In the genomic region with DNA sequence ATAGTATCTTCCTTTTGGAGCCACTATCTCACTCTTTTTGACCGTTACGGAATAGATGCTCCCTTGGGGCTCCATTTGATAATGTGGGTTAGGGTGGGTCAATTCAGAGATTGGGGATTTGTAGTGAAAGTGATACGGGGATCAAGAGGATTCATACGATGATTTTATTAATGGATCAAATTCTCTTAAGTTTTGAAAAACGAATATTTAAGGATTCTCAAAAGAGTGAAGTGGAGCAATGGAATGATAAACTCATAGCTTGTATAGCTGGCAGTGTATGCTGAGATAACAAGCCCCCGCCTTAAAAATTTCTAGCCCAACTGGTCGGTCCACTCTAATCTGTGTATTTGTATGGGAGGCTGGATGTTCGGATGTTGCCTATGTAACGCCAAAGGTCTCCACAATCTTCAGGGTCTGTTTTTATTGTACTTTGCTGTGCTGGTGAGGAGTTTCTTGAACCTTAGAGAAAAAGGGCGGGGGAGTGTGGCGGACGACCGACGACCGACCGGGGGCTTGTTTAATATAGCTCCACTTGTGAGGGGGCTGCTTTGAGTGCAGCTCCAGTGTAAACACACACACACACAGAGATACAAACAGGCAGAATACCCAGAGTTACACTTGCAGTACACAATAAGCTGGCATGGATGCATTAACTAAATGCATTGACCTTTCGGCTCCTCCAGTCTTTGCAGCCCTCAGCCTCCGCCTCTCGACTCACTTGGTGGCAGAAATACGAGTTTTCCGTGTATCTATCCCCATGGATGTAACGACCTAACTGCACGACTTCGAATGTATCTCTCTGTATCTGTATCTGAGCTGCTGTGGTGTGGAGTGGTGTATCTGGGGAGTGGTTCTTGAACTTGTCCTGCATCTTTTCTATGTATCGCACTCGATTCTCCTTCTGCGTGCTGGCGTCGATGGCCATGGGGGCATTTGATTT, we compare ENCODE assay signal across 1 fruit fly cellular context.
TF ChIP-seq lines count a peak whose summit lies in the region.

No protein-coding gene starts in this region.

TF ChIP-seq in whole organism, embryonic, 481 proteins besides CTCF, POLR2A, EP300 and RAD21 (continued from another document):
- TF ChIP-seq ken (GFP tag; IDR thresholded peaks at IDR 0.05; lab: Robert Waterston, UW) (no peak), CG10267 (tag; optimal IDR thresholded peaks at IDR 0.05; lab: Kevin White, UChicago) (no peak), E2f1 (GFP tag; IDR thresholded peaks at IDR 0.05; lab: Robert Waterston, UW) (no peak), CG6254 (GFP tag; optimal IDR thresholded peaks at IDR 0.05; lab: Kevin White, UChicago) (no peak), CG15011 (GFP tag; optimal IDR thresholded peaks at IDR 0.05; lab: Kevin White, UChicago) (no peak), CG11723 (GFP tag; optimal IDR thresholded peaks at IDR 0.05; lab: Kevin White, UChicago) (no peak), CG10565 (GFP tag; optimal IDR thresholded peaks at IDR 0.05; lab: Kevin White, UChicago) (no peak), gem (tag; optimal IDR thresholded peaks at IDR 0.05; lab: Kevin White, UChicago) (peak; percentile 5), kni (GFP tag; optimal IDR thresholded peaks at IDR 0.05; lab: Kevin White, UChicago) (peak; percentile 63), CG3407 (GFP tag; optimal IDR thresholded peaks at IDR 0.05; lab: Kevin White, UChicago) (no peak), luna (GFP tag; optimal IDR thresholded peaks at IDR 0.05; lab: Kevin White, UChicago) (no peak), CG34376 (GFP tag; optimal IDR thresholded peaks at IDR 0.05; lab: Kevin White, UChicago) (no peak), tin (GFP tag; optimal IDR thresholded peaks at IDR 0.05; lab: Kevin White, UChicago) (no peak), CG13424 (tag; optimal IDR thresholded peaks at IDR 0.05; lab: Kevin White, UChicago) (no peak), gcm (GFP tag; optimal IDR thresholded peaks at IDR 0.05; lab: Kevin White, UChicago) (no peak), CG11093 (GFP tag; IDR thresholded peaks at IDR 0.05; lab: Robert Waterston, UW) (no peak), CG5953 (GFP tag; IDR thresholded peaks at IDR 0.05; lab: Robert Waterston, UW) (no peak), CG5245 (GFP tag; optimal IDR thresholded peaks at IDR 0.05; lab: Kevin White, UChicago) (no peak), CG10979 (tag; optimal IDR thresholded peaks at IDR 0.05; lab: Kevin White, UChicago) (peak; percentile 5), CG6813 (GFP tag; optimal IDR thresholded peaks at IDR 0.05; lab: Kevin White, UChicago) (no peak), CG15601 (tag; optimal IDR thresholded peaks at IDR 0.05; lab: Kevin White, UChicago) (peak; percentile 12), CG3838 (GFP tag; optimal IDR thresholded peaks at IDR 0.05; lab: Kevin White, UChicago) (no peak), HmgD (GFP tag; optimal IDR thresholded peaks at IDR 0.05; lab: Kevin White, UChicago) (no peak), CG17568 (GFP tag; optimal IDR thresholded peaks at IDR 0.05; lab: Kevin White, UChicago) (no peak), CG32532 (GFP tag; IDR thresholded peaks at IDR 0.05; lab: Robert Waterston, UW) (no peak), sd (tag; optimal IDR thresholded peaks at IDR 0.05; lab: Kevin White, UChicago) (no peak), tio (GFP tag; optimal IDR thresholded peaks at IDR 0.05; lab: Kevin White, UChicago) (no peak), onecut (GFP tag; IDR thresholded peaks at IDR 0.05; lab: Robert Waterston, UW) (no peak), sr (GFP tag; IDR thresholded peaks at IDR 0.05; lab: Robert Waterston, UW) (no peak), Hmr (GFP tag; optimal IDR thresholded peaks at IDR 0.05; lab: Kevin White, UChicago) (no peak), CG10462 (GFP tag; optimal IDR thresholded peaks at IDR 0.05; lab: Kevin White, UChicago) (no peak), CG33213 (GFP tag; optimal IDR thresholded peaks at IDR 0.05; lab: Kevin White, UChicago) (no peak), D19A (tag; optimal IDR thresholded peaks at IDR 0.05; lab: Kevin White, UChicago) (no peak), CG6654 (GFP tag; optimal IDR thresholded peaks at IDR 0.05; lab: Kevin White, UChicago) (no peak), dysf (GFP tag; IDR thresholded peaks at IDR 0.05; lab: Robert Waterston, UW) (no peak), HLH54F (GFP tag; optimal IDR thresholded peaks at IDR 0.05; lab: Kevin White, UChicago) (no peak), ewg (GFP tag; optimal IDR thresholded peaks at IDR 0.05; lab: Kevin White, UChicago) (no peak), CG8478 (optimal IDR thresholded peaks at IDR 0.05; lab: Kevin White, UChicago) (peak; percentile 43), Dref (GFP tag; IDR thresholded peaks at IDR 0.05; lab: Robert Waterston, UW) (no peak), ato (GFP tag; IDR thresholded peaks at IDR 0.05; lab: Robert Waterston, UW; ENCODE audit: partially characterized antibody) (no peak), Gsc (GFP tag; IDR thresholded peaks at IDR 0.05; lab: Robert Waterston, UW) (no peak), Chrac-16 (GFP tag; optimal IDR thresholded peaks at IDR 0.05; lab: Kevin White, UChicago) (no peak), Spps (tag; optimal IDR thresholded peaks at IDR 0.05; lab: Kevin White, UChicago) (no peak), gro (GFP tag; optimal IDR thresholded peaks at IDR 0.05; lab: Kevin White, UChicago) (no peak), CG17328 (GFP tag; IDR thresholded peaks at IDR 0.05; lab: Robert Waterston, UW) (no peak), repo (GFP tag; optimal IDR thresholded peaks at IDR 0.05; lab: Kevin White, UChicago) (no peak), Ets97D (GFP tag; optimal IDR thresholded peaks at IDR 0.05; lab: Kevin White, UChicago) (no peak), z (GFP tag; IDR thresholded peaks at IDR 0.05; lab: Robert Waterston, UW) (no peak; the same call in 2 of the 3 replicates), CG11398 (GFP tag; optimal IDR thresholded peaks at IDR 0.05; lab: Kevin White, UChicago) (no peak), hth (optimal IDR thresholded peaks at IDR 0.05; lab: Kevin White, UChicago) (no peak), scrt (GFP tag; optimal IDR thresholded peaks at IDR 0.05; lab: Kevin White, UChicago) (no peak), Doc3 (GFP tag; IDR thresholded peaks at IDR 0.05; lab: Robert Waterston, UW; ENCODE audit: partially characterized antibody) (no peak), mam (GFP tag; optimal IDR thresholded peaks at IDR 0.05; lab: Kevin White, UChicago) (no peak), CG1233 (GFP tag; optimal IDR thresholded peaks at IDR 0.05; lab: Kevin White, UChicago) (no peak), CG6854 (GFP tag; optimal IDR thresholded peaks at IDR 0.05; lab: Kevin White, UChicago) (no peak), CG16813 (GFP tag; IDR thresholded peaks at IDR 0.05; lab: Robert Waterston, UW; ENCODE audit: partially characterized antibody) (no peak), sens-2 (GFP tag; IDR thresholded peaks at IDR 0.05; lab: Robert Waterston, UW) (no peak), org-1 (GFP tag; optimal IDR thresholded peaks at IDR 0.05; lab: Kevin White, UChicago) (no peak), CG30431 (GFP tag; optimal IDR thresholded peaks at IDR 0.05; lab: Kevin White, UChicago) (no peak), wor (GFP tag; IDR thresholded peaks at IDR 0.05; lab: Robert Waterston, UW) (no peak), gfzf (GFP tag; optimal IDR thresholded peaks at IDR 0.05; lab: Kevin White, UChicago) (no peak), az2 (GFP tag; optimal IDR thresholded peaks at IDR 0.05; lab: Kevin White, UChicago) (no peak), CG1603 (tag; optimal IDR thresholded peaks at IDR 0.05; lab: Kevin White, UChicago) (peak; percentile 21), CG9727 (GFP tag; optimal IDR thresholded peaks at IDR 0.05; lab: Kevin White, UChicago) (no peak), Taf1 (GFP tag; IDR thresholded peaks at IDR 0.05; lab: Robert Waterston, UW) (no peak), nerfin-1 (tag; optimal IDR thresholded peaks at IDR 0.05; lab: Kevin White, UChicago) (no peak), chm (GFP tag; IDR thresholded peaks at IDR 0.05; lab: Robert Waterston, UW) (no peak), Myb (GFP tag; optimal IDR thresholded peaks at IDR 0.05; lab: Kevin White, UChicago) (no peak), cato (GFP tag; optimal IDR thresholded peaks at IDR 0.05; lab: Kevin White, UChicago; ENCODE audit: borderline replicate concordance) (no peak), CG14441 (GFP tag; IDR thresholded peaks at IDR 0.05; lab: Robert Waterston, UW) (no peak), cg (GFP tag; optimal IDR thresholded peaks at IDR 0.05; lab: Kevin White, UChicago) (peak; percentile 36), CG14014 (GFP tag; IDR thresholded peaks at IDR 0.05; lab: Robert Waterston, UW) (no peak), CG10543 (GFP tag; optimal IDR thresholded peaks at IDR 0.05; lab: Kevin White, UChicago) (no peak), CG14860 (GFP tag; IDR thresholded peaks at IDR 0.05; lab: Robert Waterston, UW; ENCODE audit: partially characterized antibody) (no peak), Hsf (GFP tag; optimal IDR thresholded peaks at IDR 0.05; lab: Kevin White, UChicago) (no peak), oc (tag; optimal IDR thresholded peaks at IDR 0.05; lab: Kevin White, UChicago) (no peak), vvl (GFP tag; IDR thresholded peaks at IDR 0.05; lab: Robert Waterston, UW) (no peak), ase (GFP tag; IDR thresholded peaks at IDR 0.05; lab: Robert Waterston, UW) (no peak), CG2678 (tag; optimal IDR thresholded peaks at IDR 0.05; lab: Kevin White, UChicago) (peak; percentile 1), Oaz (GFP tag; IDR thresholded peaks at IDR 0.05; lab: Robert Waterston, UW) (no peak), CG9932 (GFP tag; IDR thresholded peaks at IDR 0.05; lab: Robert Waterston, UW) (no peak), Oli (tag; optimal IDR thresholded peaks at IDR 0.05; lab: Kevin White, UChicago) (no peak), Side (GFP tag; optimal IDR thresholded peaks at IDR 0.05; lab: Kevin White, UChicago) (no peak), CG14667 (GFP tag; IDR thresholded peaks at IDR 0.05; lab: Robert Waterston, UW) (no peak), CG1602 (GFP tag; optimal IDR thresholded peaks at IDR 0.05; lab: Kevin White, UChicago) (no peak), CG10431 (GFP tag; optimal IDR thresholded peaks at IDR 0.05; lab: Kevin White, UChicago) (no peak), Ravus (GFP tag; IDR thresholded peaks at IDR 0.05; lab: Robert Waterston, UW) (no peak), Vsx1 (GFP tag; optimal IDR thresholded peaks at IDR 0.05; lab: Kevin White, UChicago) (no peak), CG5180 (GFP tag; optimal IDR thresholded peaks at IDR 0.05; lab: Kevin White, UChicago) (no peak), Dad (GFP tag; optimal IDR thresholded peaks at IDR 0.05; lab: Kevin White, UChicago) (no peak), CG31441 (GFP tag; IDR thresholded peaks at IDR 0.05; lab: Robert Waterston, UW) (no peak), stc (GFP tag; IDR thresholded peaks at IDR 0.05; lab: Robert Waterston, UW) (no peak), fd3F (GFP tag; optimal IDR thresholded peaks at IDR 0.05; lab: Kevin White, UChicago) (no peak), CG9876 (GFP tag; optimal IDR thresholded peaks at IDR 0.05; lab: Kevin White, UChicago) (no peak), CG10654 (GFP tag; optimal IDR thresholded peaks at IDR 0.05; lab: Kevin White, UChicago) (no peak), Asciz (GFP tag; optimal IDR thresholded peaks at IDR 0.05; lab: Kevin White, UChicago) (no peak), Hey (tag; optimal IDR thresholded peaks at IDR 0.05; lab: Kevin White, UChicago) (no peak), CG17186 (GFP tag; optimal IDR thresholded peaks at IDR 0.05; lab: Kevin White, UChicago) (no peak), Nf-YC (tag; optimal IDR thresholded peaks at IDR 0.05; lab: Kevin White, UChicago) (no peak), yki (optimal IDR thresholded peaks at IDR 0.05; lab: Kevin White, UChicago) (no peak), eve (GFP tag; optimal IDR thresholded peaks at IDR 0.05; lab: Kevin White, UChicago) (peak in 1 of 2 experiments; percentile 23), disco-r (GFP tag; optimal IDR thresholded peaks at IDR 0.05; lab: Kevin White, UChicago) (no peak), CG2199 (GFP tag; IDR thresholded peaks at IDR 0.05; lab: Robert Waterston, UW) (0 out of 3 replicates have a peak, but pooled peaks have one; percentile 70), Hr78 (GFP tag; optimal IDR thresholded peaks at IDR 0.05; lab: Kevin White, UChicago) (no peak), chif (GFP tag; optimal IDR thresholded peaks at IDR 0.05; lab: Kevin White, UChicago) (no peak), CG7745 (tag; optimal IDR thresholded peaks at IDR 0.05; lab: Kevin White, UChicago) (no peak), B-H1 (GFP tag; IDR thresholded peaks at IDR 0.05; lab: Robert Waterston, UW) (no peak), CG17359 (tag; optimal IDR thresholded peaks at IDR 0.05; lab: Kevin White, UChicago) (no peak), CG3726 (GFP tag; IDR thresholded peaks at IDR 0.05; lab: Robert Waterston, UW) (no peak), Dip2 (GFP tag; IDR thresholded peaks at IDR 0.05; lab: Robert Waterston, UW) (no peak), chn (GFP tag; optimal IDR thresholded peaks at IDR 0.05; lab: Kevin White, UChicago) (no peak), lola (GFP tag; optimal IDR thresholded peaks at IDR 0.05; lab: Kevin White, UChicago) (peak in 1 of 3 experiments; percentile 20), CoRest (tag; optimal IDR thresholded peaks at IDR 0.05; lab: Kevin White, UChicago) (no peak), jigr1 (GFP tag; IDR thresholded peaks at IDR 0.05; lab: Robert Waterston, UW) (no peak)
